Worm (Caenorhabditis elegans) whole organism, L2 larva: ENCODE data around the gene abts-3.

Experiments used
- ama-1 ChIP-seq: fragments of 150-350 bp; optimal IDR thresholded peaks from 2 replicates; lab custom pipeline; 2018; ENCODE audit warnings: inconsistent platforms
- crh-2 ChIP-seq: sonication (generic microtip); optimal IDR thresholded peaks from 2 replicates; lab custom pipeline; 2017; ENCODE audit warnings: missing biosample characterization, missing genetic modification characterization
- lin-39 ChIP-seq: fragments of 150-350 bp; optimal IDR thresholded peaks from 2 replicates; lab custom pipeline; 2014; ENCODE audit warnings: missing biosample characterization, missing genetic modification reagents, missing genetic modification characterization
- nhr-11 ChIP-seq: fragments of 150-350 bp; optimal IDR thresholded peaks from 2 replicates; lab custom pipeline; 2014; ENCODE audit warnings: missing biosample characterization, missing genetic modification characterization
- nhr-237 ChIP-seq: fragments of 150-350 bp; optimal IDR thresholded peaks from 2 replicates; lab custom pipeline; 2014; ENCODE audit warnings: missing biosample characterization, missing genetic modification characterization

- TF ChIP-seq crh-2 (tag; lab: Kevin White, UChicago) (no peak), nhr-237 (tag; lab: Kevin White, UChicago) (no peak), lin-39 (tag; lab: Kevin White, UChicago) (no peak), ama-1 (lab: Kevin White, UChicago) (no peak), nhr-11 (tag; lab: Kevin White, UChicago) (no peak)
Observed at ce11 chrII:6138138-6138537, 5.4 kb downstream of the abts-3 start.
